Fruit fly (Drosophila melanogaster) whole organism, embryonic: ENCODE measurements around the gene CG43338.

Source experiments
- Atf3 ChIP-seq: fragments of 200-800 bp; sonication (Bioruptor generic); optimal IDR thresholded peaks from 3 replicates; lab custom pipeline; 2016; ENCODE audit warnings: missing biosample characterization, missing genetic modification characterization
- B-H2 ChIP-seq: fragments of 200-800 bp; sonication (Bioruptor generic); optimal IDR thresholded peaks from 2 replicates; lab custom pipeline; 2018; ENCODE audit warnings: missing biosample characterization, mild to moderate bottlenecking, missing genetic modification characterization
- Bdp1 ChIP-seq: fragments of 200-800 bp; sonication (Bioruptor generic); optimal IDR thresholded peaks from 3 replicates; lab custom pipeline; 2016; ENCODE audit warnings: missing biosample characterization, missing genetic modification characterization
- CG11085 ChIP-seq: fragments of 200-800 bp; sonication (Bioruptor generic); IDR thresholded peaks from 2 replicates; pipeline ENCODE4 v1.3.6; 2022; ENCODE audit warnings: missing biosample characterization, missing genetic modification characterization
- CG11560 ChIP-seq: fragments of 200-800 bp; sonication (Bioruptor generic); IDR thresholded peaks from 3 replicates; pipeline ENCODE4 v1.3.6; 2022; ENCODE audit warnings: missing biosample characterization, missing genetic modification characterization
- CG12744 ChIP-seq: fragments of 200-800 bp; sonication (Bioruptor generic); optimal IDR thresholded peaks from 2 replicates; lab custom pipeline; 2016; ENCODE audit warnings: missing biosample characterization, missing genetic modification characterization
- CG14050 ChIP-seq: fragments of 200-800 bp; sonication (Bioruptor generic); IDR thresholded peaks from 3 replicates; pipeline ENCODE4 v1.3.6; 2022; ENCODE audit warnings: missing biosample characterization, missing genetic modification characterization
- CG1792 ChIP-seq: fragments of 200-800 bp; sonication (Bioruptor generic); optimal IDR thresholded peaks from 2 replicates; lab custom pipeline; 2016; ENCODE audit warnings: missing biosample characterization, missing genetic modification characterization
- CG18011 ChIP-seq: fragments of 200-800 bp; sonication (Bioruptor generic); optimal IDR thresholded peaks from 2 replicates; lab custom pipeline; 2017; ENCODE audit warnings: missing biosample characterization, missing genetic modification characterization, mild to moderate bottlenecking, moderate library complexity, missing genotype
- CG2712 ChIP-seq: fragments of 200-800 bp; optimal IDR thresholded peaks from 3 replicates; lab custom pipeline; 2019; ENCODE audit warnings: missing biosample characterization, mild to moderate bottlenecking, missing genetic modification characterization, moderate library complexity
- CG3838 ChIP-seq: fragments of 200-800 bp; sonication (Bioruptor generic); optimal IDR thresholded peaks from 3 replicates; lab custom pipeline; 2016; ENCODE audit warnings: missing biosample characterization, missing genetic modification characterization
- CG4854 ChIP-seq: fragments of 200-800 bp; sonication (Bioruptor generic); optimal IDR thresholded peaks from 2 replicates; lab custom pipeline; 2016; ENCODE audit warnings: missing biosample characterization, missing genetic modification characterization, inconsistent platforms
- CG7928 ChIP-seq: fragments of 200-800 bp; sonication (Bioruptor generic); optimal IDR thresholded peaks from 2 replicates; lab custom pipeline; 2017; ENCODE audit warnings: missing biosample characterization, mild to moderate bottlenecking, missing genetic modification characterization
- CG7963 ChIP-seq: fragments of 200-800 bp; sonication (Bioruptor generic); IDR thresholded peaks from 3 replicates; pipeline ENCODE4 v1.3.6; 2022; ENCODE audit warnings: missing biosample characterization, missing genetic modification characterization; ENCODE audit not compliant: partially characterized antibody
- CG7987 ChIP-seq: fragments of 200-800 bp; sonication (Bioruptor generic); optimal IDR thresholded peaks from 2 replicates; lab custom pipeline; 2018; ENCODE audit warnings: missing biosample characterization, mild to moderate bottlenecking, missing genetic modification characterization, moderate library complexity
- CG9817 ChIP-seq: fragments of 200-800 bp; sonication (Bioruptor generic); optimal IDR thresholded peaks from 2 replicates; lab custom pipeline; 2018; ENCODE audit warnings: missing biosample characterization, mild to moderate bottlenecking, missing genetic modification characterization, moderate library complexity
- CG9876 ChIP-seq: fragments of 200-800 bp; sonication (Bioruptor generic); optimal IDR thresholded peaks from 2 replicates; lab custom pipeline; 2016; ENCODE audit warnings: missing biosample characterization, missing genetic modification characterization
- Fer3 ChIP-seq: fragments of 200-800 bp; sonication (Bioruptor generic); optimal IDR thresholded peaks from 2 replicates; lab custom pipeline; 2018; ENCODE audit warnings: missing biosample characterization, mild to moderate bottlenecking, missing genetic modification characterization, moderate library complexity
- Hand ChIP-seq: fragments of 200-800 bp; sonication (Bioruptor generic); optimal IDR thresholded peaks from 2 replicates; lab custom pipeline; 2017; ENCODE audit warnings: mild to moderate bottlenecking, missing biosample characterization, missing genetic modification reagents, missing genetic modification characterization
- Mes4 ChIP-seq: fragments of 200-800 bp; sonication (Bioruptor generic); optimal IDR thresholded peaks from 2 replicates; lab custom pipeline; 2016; ENCODE audit warnings: missing biosample characterization, missing genetic modification characterization
- Myb ChIP-seq: fragments of 200-800 bp; sonication (Bioruptor generic); optimal IDR thresholded peaks from 2 replicates; lab custom pipeline; 2016; ENCODE audit warnings: missing biosample characterization, missing genetic modification characterization
- Nf-YB ChIP-seq: fragments of 200-800 bp; sonication (Bioruptor generic); optimal IDR thresholded peaks from 3 replicates; lab custom pipeline; 2019; ENCODE audit warnings: missing biosample characterization, mild to moderate bottlenecking, missing genetic modification characterization, moderate library complexity
- PHDP ChIP-seq: fragments of 200-800 bp; sonication (Bioruptor generic); optimal IDR thresholded peaks from 3 replicates; lab custom pipeline; 2018; ENCODE audit warnings: missing biosample characterization, mild to moderate bottlenecking, missing genetic modification characterization, moderate library complexity
- Sin3A ChIP-seq: fragments of >200 bp; optimal IDR thresholded peaks from 2 replicates; lab custom pipeline; 2018
- Sox102F ChIP-seq: fragments of 200-800 bp; sonication (Bioruptor generic); optimal IDR thresholded peaks from 2 replicates; lab custom pipeline; 2018; ENCODE audit warnings: missing biosample characterization, mild to moderate bottlenecking, missing genetic modification characterization, moderate library complexity
- abd-A ChIP-seq: fragments of 200-800 bp; sonication (Bioruptor generic); optimal IDR thresholded peaks from 3 replicates; lab custom pipeline; 2019; ENCODE audit warnings: missing biosample characterization, mild to moderate bottlenecking, missing genetic modification characterization, moderate library complexity
- ase ChIP-seq: fragments of 200-800 bp; sonication (Bioruptor generic); IDR thresholded peaks from 3 replicates; pipeline ENCODE4 v1.3.6; 2022; ENCODE audit warnings: missing biosample characterization, missing genetic modification characterization
- az2 ChIP-seq: fragments of 200-800 bp; sonication (Bioruptor generic); optimal IDR thresholded peaks from 3 replicates; lab custom pipeline; 2016; ENCODE audit warnings: missing biosample characterization, missing genetic modification characterization
- bcd ChIP-seq: fragments of 200-800 bp; sonication (Bioruptor generic); optimal IDR thresholded peaks from 2 replicates; lab custom pipeline; 2017; ENCODE audit warnings: missing biosample characterization, mild to moderate bottlenecking, missing genetic modification characterization
- crp ChIP-seq, 2 experiments: fragments of 200-800 bp; sonication (Bioruptor generic); optimal IDR thresholded peaks; 2 replicates in 1 of 2; 3 replicates in 1 of 2; lab custom pipeline; 2017; ENCODE audit warnings: missing biosample characterization in 2 of 2, missing genetic modification characterization in 2 of 2, mild to moderate bottlenecking in 1 of 2, moderate library complexity in 1 of 2
- eve ChIP-seq, 2 experiments: fragments of >200 bp; optimal IDR thresholded peaks; 2 replicates each; lab custom pipeline; 2017; ENCODE audit warnings: missing biosample characterization in 2 of 2, missing genetic modification characterization in 2 of 2
- ewg ChIP-seq: fragments of 200-800 bp; sonication (Bioruptor generic); optimal IDR thresholded peaks from 3 replicates; lab custom pipeline; 2017; ENCODE audit warnings: mild to moderate bottlenecking, missing biosample characterization, missing genetic modification reagents, missing genetic modification characterization
- exex ChIP-seq: fragments of 200-800 bp; sonication (Bioruptor generic); optimal IDR thresholded peaks from 4 replicates; lab custom pipeline; 2018; ENCODE audit warnings: missing biosample characterization, mild to moderate bottlenecking, missing genetic modification characterization, moderate library complexity
- fd64A ChIP-seq: fragments of 200-800 bp; sonication (Bioruptor generic); optimal IDR thresholded peaks from 3 replicates; lab custom pipeline; 2018; ENCODE audit warnings: missing biosample characterization, mild to moderate bottlenecking, missing genetic modification characterization
- ham ChIP-seq: fragments of 200-800 bp; sonication (Bioruptor generic); IDR thresholded peaks from 2 replicates; pipeline ENCODE4 v1.3.6; 2022; ENCODE audit warnings: missing biosample characterization, missing genetic modification characterization
- hbn ChIP-seq: fragments of 200-800 bp; sonication (Bioruptor generic); IDR thresholded peaks from 2 replicates; pipeline ENCODE4 v1.3.6; 2022; ENCODE audit warnings: missing biosample characterization, missing genetic modification characterization; ENCODE audit not compliant: partially characterized antibody
- kay ChIP-seq: fragments of 200-800 bp; sonication (Bioruptor generic); optimal IDR thresholded peaks from 2 replicates; lab custom pipeline; 2016; ENCODE audit warnings: missing biosample characterization, missing genetic modification characterization
- lab ChIP-seq: fragments of 200-800 bp; sonication (Bioruptor generic); optimal IDR thresholded peaks from 3 replicates; lab custom pipeline; 2017; ENCODE audit warnings: missing biosample characterization, missing genetic modification characterization, mild to moderate bottlenecking, moderate library complexity, missing genetic modification reagents
- luna ChIP-seq: fragments of 200-800 bp; sonication (Bioruptor generic); optimal IDR thresholded peaks from 2 replicates; lab custom pipeline; 2016; ENCODE audit warnings: missing biosample characterization, missing genetic modification characterization
- nerfin-1 ChIP-seq: fragments of 200-800 bp; sonication (Bioruptor generic); optimal IDR thresholded peaks from 3 replicates; lab custom pipeline; 2019; ENCODE audit warnings: missing biosample characterization, mild to moderate bottlenecking, missing genetic modification characterization, moderate library complexity
- nmo ChIP-seq: fragments of 200-800 bp; sonication (Bioruptor generic); optimal IDR thresholded peaks from 2 replicates; lab custom pipeline; 2018; ENCODE audit warnings: missing biosample characterization, mild to moderate bottlenecking, missing genetic modification characterization, moderate library complexity
- peb ChIP-seq: fragments of 200-800 bp; sonication (Bioruptor generic); IDR thresholded peaks from 2 replicates; pipeline ENCODE4 v1.3.6; 2022; ENCODE audit warnings: missing biosample characterization, missing genetic modification characterization
- psq ChIP-seq: fragments of 200-800 bp; sonication (Bioruptor generic); optimal IDR thresholded peaks from 2 replicates; lab custom pipeline; 2017; ENCODE audit warnings: missing biosample characterization, missing genetic modification characterization
- ranshi ChIP-seq: fragments of 200-800 bp; sonication (Bioruptor generic); IDR thresholded peaks from 2 replicates; pipeline ENCODE4 v1.3.6; 2022; ENCODE audit warnings: missing biosample characterization, missing genetic modification characterization
- salm ChIP-seq: fragments of 200-800 bp; sonication (Bioruptor generic); optimal IDR thresholded peaks from 2 replicates; lab custom pipeline; 2018; ENCODE audit warnings: missing biosample characterization, mild to moderate bottlenecking, missing genetic modification characterization
- scrt ChIP-seq: fragments of 200-800 bp; sonication (Bioruptor generic); optimal IDR thresholded peaks from 2 replicates; lab custom pipeline; 2018; ENCODE audit warnings: missing biosample characterization, mild to moderate bottlenecking, missing genetic modification characterization, moderate library complexity
- sqz ChIP-seq: fragments of 200-800 bp; sonication (Bioruptor generic); optimal IDR thresholded peaks from 3 replicates; lab custom pipeline; 2018; ENCODE audit warnings: missing biosample characterization, mild to moderate bottlenecking, missing genetic modification characterization
- sug ChIP-seq: fragments of 200-800 bp; optimal IDR thresholded peaks from 2 replicates; lab custom pipeline; 2019; ENCODE audit warnings: missing biosample characterization, mild to moderate bottlenecking, missing genetic modification characterization, moderate library complexity

Gene CG43338

dm6 chr2L:18621357-18622211 is 49.5 kb downstream of the CG43338 start (continued):
- TF ChIP-seq CG7963 (GFP tag; lab: Robert Waterston, UW) (no peak), fd64A (GFP tag; lab: Kevin White, UChicago) (no peak), CG14050 (GFP tag; lab: Robert Waterston, UW) (peak; percentile 60), kay (GFP tag; lab: Kevin White, UChicago) (peak; percentile 67), scrt (peak; percentile 68), psq (GFP tag; lab: Kevin White, UChicago) (peak; percentile 21), CG7987 (GFP tag; lab: Kevin White, UChicago) (peak; percentile 3), exex (tag; lab: Kevin White, UChicago) (peak; percentile 97), sqz (peak; percentile 48), ham (GFP tag; lab: Robert Waterston, UW) (0 out of 2 replicates have a peak, but pooled peaks have one; percentile 22), nmo (GFP tag; lab: Kevin White, UChicago) (peak; percentile 85), CG4854 (GFP tag; lab: Kevin White, UChicago) (peak; percentile 56), Sin3A (lab: Kevin White, UChicago) (no peak), bcd (GFP tag; lab: Kevin White, UChicago) (peak; percentile 79), CG7928 (GFP tag; lab: Kevin White, UChicago) (peak; percentile 4), sug (peak; percentile 80), abd-A (tag; lab: Kevin White, UChicago) (no peak), Atf3 (GFP tag; lab: Kevin White, UChicago) (peak; percentile 75), az2 (GFP tag; lab: Kevin White, UChicago) (peak; percentile 65), salm (peak; percentile 62), Nf-YB (GFP tag; lab: Kevin White, UChicago) (peak; percentile 53), CG9876 (GFP tag; lab: Kevin White, UChicago) (peak; percentile 22), hbn (GFP tag; lab: Robert Waterston, UW) (no peak), ranshi (GFP tag; lab: Robert Waterston, UW) (peak; percentile 74), luna (GFP tag; lab: Kevin White, UChicago) (no peak), peb (GFP tag; lab: Robert Waterston, UW) (peak; percentile 53; the same call in 1 of the 2 replicates), Hand (GFP tag; lab: Kevin White, UChicago) (peak; percentile 58), CG12744 (GFP tag; lab: Kevin White, UChicago) (peak; percentile 35), Bdp1 (peak; percentile 46), crp (GFP tag; optimal IDR thresholded peaks at IDR 0.05; lab: Kevin White, UChicago) (peak in 1 of 2 experiments; percentile 5), CG9817 (tag; lab: Kevin White, UChicago) (peak; percentile 77), B-H2 (peak; percentile 35), eve (GFP tag; optimal IDR thresholded peaks at IDR 0.05; lab: Kevin White, UChicago) (no peak), PHDP (tag; lab: Kevin White, UChicago) (peak; percentile 83), CG2712 (peak; percentile 91), CG18011 (peak; percentile 18), lab (GFP tag; lab: Kevin White, UChicago) (peak; percentile 88), Fer3 (tag; lab: Kevin White, UChicago) (peak; percentile 87), ewg (GFP tag; lab: Kevin White, UChicago) (peak; percentile 45), Myb (GFP tag; lab: Kevin White, UChicago) (peak; percentile 18), ase (GFP tag; lab: Robert Waterston, UW) (peak; percentile 55; the same call in 2 of the 3 replicates), CG11560 (peak; percentile 54; the same call in 2 of the 3 replicates), CG11085 (GFP tag; lab: Robert Waterston, UW) (0 out of 2 replicates have a peak, but pooled peaks have one; percentile 67), Mes4 (GFP tag; lab: Kevin White, UChicago) (no peak), Sox102F (GFP tag; lab: Kevin White, UChicago) (peak; percentile 66), CG3838 (peak; percentile 11), nerfin-1 (tag; lab: Kevin White, UChicago) (peak; percentile 65), CG1792 (GFP tag; lab: Kevin White, UChicago) (peak; percentile 3)
